Worm (Caenorhabditis elegans) whole organism, young adult: ENCODE data around the gene F47B10.3.
A peak's percentile ranks its signal among the peaks of the same experiment; 100 is the strongest.

Experiments used
- B0336.3 ChIP-seq: fragments of 200-800 bp; sonication (Bioruptor generic); IDR thresholded peaks from 2 replicates; pipeline ENCODE4 v1.3.6; 2022; ENCODE audit warnings: missing genetic modification characterization, missing compliant biosample characterization
- F52B5.7 ChIP-seq: sonication (generic microtip); optimal IDR thresholded peaks from 2 replicates; lab custom pipeline; 2016; ENCODE audit warnings: mild to moderate bottlenecking, missing genetic modification characterization, missing compliant biosample characterization
- F55B11.4 ChIP-seq: sonication (generic microtip); optimal IDR thresholded peaks from 2 replicates; lab custom pipeline; 2016; ENCODE audit warnings: missing compliant biosample characterization, missing genetic modification characterization, borderline replicate concordance; ENCODE audit not compliant: insufficient read depth
- F57C9.4 ChIP-seq: sonication (generic microtip); optimal IDR thresholded peaks from 2 replicates; lab custom pipeline; 2017; ENCODE audit warnings: mild to moderate bottlenecking, missing genetic modification characterization, missing compliant biosample characterization
- T26A5.8 ChIP-seq: sonication (generic microtip); optimal IDR thresholded peaks from 2 replicates; lab custom pipeline; 2016; ENCODE audit warnings: missing genetic modification characterization, missing compliant biosample characterization
- Y53G8AR.9 ChIP-seq: fragments of 200-800 bp; sonication (Bioruptor generic); conservative IDR thresholded peaks from 2 replicates; pipeline ENCODE4 v1.3.6; 2022; ENCODE audit warnings: missing genetic modification reagents, missing genetic modification characterization, missing compliant biosample characterization
- Y67H2A.10 ChIP-seq: fragments of 200-800 bp; sonication (Bioruptor generic); conservative IDR thresholded peaks from 2 replicates; pipeline ENCODE4 v1.3.6; 2022; ENCODE audit warnings: missing genetic modification reagents, missing genetic modification characterization, missing compliant biosample characterization
- Y79H2A.3 ChIP-seq: fragments of 200-800 bp; sonication (Bioruptor generic); conservative IDR thresholded peaks from 2 replicates; pipeline ENCODE4 v1.3.6; 2022; ENCODE audit warnings: missing genetic modification reagents, missing genetic modification characterization, missing compliant biosample characterization
- Y95B8A.8 ChIP-seq: fragments of 200-800 bp; sonication (Bioruptor generic); IDR thresholded peaks from 2 replicates; pipeline ENCODE4 v1.3.6; 2022; ENCODE audit warnings: missing genetic modification reagents, missing genetic modification characterization, missing compliant biosample characterization
- aptf-3 ChIP-seq: fragments of 200-800 bp; sonication (Bioruptor generic); IDR thresholded peaks from 2 replicates; pipeline ENCODE4 v1.3.6; 2022; ENCODE audit warnings: missing genetic modification characterization, missing compliant biosample characterization
- bed-2 ChIP-seq: fragments of 200-800 bp; sonication (Bioruptor generic); IDR thresholded peaks from 2 replicates; pipeline ENCODE4 v1.3.6; 2022; ENCODE audit warnings: missing genetic modification reagents, missing genetic modification characterization, missing compliant biosample characterization
- ccch-3 ChIP-seq: fragments of 200-800 bp; sonication (Bioruptor generic); optimal IDR thresholded peaks from 2 replicates; lab custom pipeline; 2018; ENCODE audit warnings: mild to moderate bottlenecking, missing genetic modification characterization, missing compliant biosample characterization
- ceh-40 ChIP-seq: fragments of 200-800 bp; sonication (Bioruptor generic); IDR thresholded peaks from 2 replicates; pipeline ENCODE4 v1.3.6; 2022; ENCODE audit warnings: missing genetic modification characterization, missing compliant biosample characterization
- ceh-79 ChIP-seq: sonication (generic microtip); optimal IDR thresholded peaks from 2 replicates; lab custom pipeline; 2017; ENCODE audit warnings: mild to moderate bottlenecking, missing genetic modification characterization, missing compliant biosample characterization
- ceh-91 ChIP-seq: fragments of 200-800 bp; sonication (Bioruptor generic); IDR thresholded peaks from 2 replicates; pipeline ENCODE4 v1.3.6; 2022; ENCODE audit warnings: missing genetic modification reagents, missing genetic modification characterization, missing compliant biosample characterization
- die-1 ChIP-seq: sonication (generic microtip); optimal IDR thresholded peaks from 2 replicates; lab custom pipeline; 2016; ENCODE audit warnings: missing genotype, mild to moderate bottlenecking, missing genetic modification characterization, missing compliant biosample characterization
- dox-1 ChIP-seq: fragments of 200-800 bp; sonication (Bioruptor generic); IDR thresholded peaks from 2 replicates; pipeline ENCODE4 v1.3.6; 2022; ENCODE audit warnings: missing genetic modification reagents, missing genetic modification characterization, missing compliant biosample characterization
- dpl-1 ChIP-seq: fragments of 150-350 bp; optimal IDR thresholded peaks from 2 replicates; lab custom pipeline; 2014; ENCODE audit warnings: missing biosample characterization, missing genetic modification reagents, missing genetic modification characterization
- egrh-3 ChIP-seq: fragments of 200-800 bp; sonication (Bioruptor generic); IDR thresholded peaks from 2 replicates; pipeline ENCODE4 v1.3.6; 2022; ENCODE audit warnings: missing genetic modification reagents, missing genetic modification characterization, missing compliant biosample characterization
- ekl-4 ChIP-seq: fragments of 200-800 bp; sonication (Bioruptor generic); IDR thresholded peaks from 2 replicates; pipeline ENCODE4 v1.3.6; 2022; ENCODE audit warnings: missing genetic modification reagents, missing genetic modification characterization, missing compliant biosample characterization
- gei-17 ChIP-seq: fragments of 200-800 bp; sonication (Bioruptor generic); optimal IDR thresholded peaks from 2 replicates; lab custom pipeline; 2018; ENCODE audit warnings: mild to moderate bottlenecking, missing genetic modification characterization, missing compliant biosample characterization
- hlh-12 ChIP-seq: sonication (generic microtip); optimal IDR thresholded peaks from 2 replicates; lab custom pipeline; 2016; ENCODE audit warnings: missing genetic modification characterization, missing compliant biosample characterization
- lag-1 ChIP-seq: fragments of 200-800 bp; sonication (Bioruptor generic); IDR thresholded peaks from 2 replicates; pipeline ENCODE4 v1.3.6; 2022; ENCODE audit warnings: missing genetic modification reagents, missing genetic modification characterization, missing compliant biosample characterization
- lin-35 ChIP-seq, 3 experiments: fragments of 150-350 bp in 2 of 3; sonication (generic microtip) in 1 of 3; optimal IDR thresholded peaks; 2 replicates each; lab custom pipeline; 2014 to 2018; ENCODE audit warnings: missing biosample characterization in 3 of 3, missing genetic modification characterization in 3 of 3, missing genetic modification reagents in 3 of 3
- madf-3 ChIP-seq: fragments of 200-800 bp; sonication (Bioruptor generic); IDR thresholded peaks from 2 replicates; pipeline ENCODE4 v1.3.6; 2022; ENCODE audit warnings: missing genetic modification reagents, missing genetic modification characterization, missing compliant biosample characterization
- madf-6 ChIP-seq: fragments of 200-800 bp; sonication (Bioruptor generic); IDR thresholded peaks from 2 replicates; pipeline ENCODE4 v1.3.6; 2022; ENCODE audit warnings: missing genetic modification reagents, missing genetic modification characterization, missing compliant biosample characterization
- madf-8 ChIP-seq: fragments of 200-800 bp; sonication (Bioruptor generic); conservative IDR thresholded peaks from 2 replicates; pipeline ENCODE4 v1.3.6; 2022; ENCODE audit warnings: missing genetic modification reagents, missing genetic modification characterization, missing compliant biosample characterization
- mel-28 ChIP-seq: sonication (generic microtip); optimal IDR thresholded peaks from 2 replicates; lab custom pipeline; 2016; ENCODE audit warnings: borderline replicate concordance, mild to moderate bottlenecking, missing genetic modification characterization, missing compliant biosample characterization
- nhr-120 ChIP-seq: fragments of 200-800 bp; sonication (Bioruptor generic); IDR thresholded peaks from 2 replicates; pipeline ENCODE4 v1.3.6; 2022; ENCODE audit warnings: missing genetic modification characterization, missing compliant biosample characterization
- pha-4 ChIP-seq: fragments of 150-350 bp; sonication (generic microtip); optimal IDR thresholded peaks from 2 replicates; lab custom pipeline; 2014; ENCODE audit warnings: missing biosample characterization, missing genetic modification reagents, missing genetic modification characterization
- rcor-1 ChIP-seq: fragments of 200-800 bp; sonication (Bioruptor generic); IDR thresholded peaks from 2 replicates; pipeline ENCODE4 v1.3.6; 2022; ENCODE audit warnings: missing genetic modification reagents, missing genetic modification characterization, missing compliant biosample characterization
- rpc-1 ChIP-seq, 2 experiments: fragments of 150-350 bp in 1 of 2; sonication (generic microtip) in 1 of 2; optimal IDR thresholded peaks; 2 replicates each; lab custom pipeline; 2014 to 2018; ENCODE audit warnings: missing biosample characterization in 1 of 2, missing genetic modification characterization in 1 of 2, missing genetic modification reagents in 1 of 2, missing genotype in 1 of 2
- sdz-38 ChIP-seq: sonication (generic microtip); optimal IDR thresholded peaks from 2 replicates; lab custom pipeline; 2016; ENCODE audit warnings: missing genotype, missing genetic modification characterization, missing compliant biosample characterization
- sea-2 ChIP-seq: fragments of 200-800 bp; sonication (Bioruptor generic); IDR thresholded peaks from 2 replicates; pipeline ENCODE4 v1.3.6; 2022; ENCODE audit warnings: missing genetic modification characterization, missing compliant biosample characterization
- snpc-1.3 ChIP-seq: sonication (generic microtip); optimal IDR thresholded peaks from 2 replicates; lab custom pipeline; 2017; ENCODE audit warnings: missing genetic modification characterization, mild to moderate bottlenecking, missing compliant biosample characterization, antibody characterized with exemption, moderate library complexity, missing genotype, missing genetic modification reagents; ENCODE audit not compliant: insufficient read depth
- tbx-9 ChIP-seq: sonication (generic microtip); optimal IDR thresholded peaks from 2 replicates; lab custom pipeline; 2016; ENCODE audit warnings: borderline replicate concordance, missing genetic modification characterization, inconsistent platforms, missing compliant biosample characterization
- unc-130 ChIP-seq: sonication (generic microtip); optimal IDR thresholded peaks from 2 replicates; lab custom pipeline; 2016; ENCODE audit warnings: missing genetic modification reagents, missing genetic modification characterization, missing compliant biosample characterization
- ztf-18 ChIP-seq: sonication (generic microtip); optimal IDR thresholded peaks from 2 replicates; lab custom pipeline; 2016; ENCODE audit warnings: missing genotype, mild to moderate bottlenecking, missing genetic modification characterization, missing compliant biosample characterization
- ztf-25 ChIP-seq: fragments of 200-800 bp; sonication (Bioruptor generic); IDR thresholded peaks from 2 replicates; pipeline ENCODE4 v1.3.6; 2022; ENCODE audit warnings: missing genetic modification reagents, missing genetic modification characterization, missing compliant biosample characterization
- ztf-28 ChIP-seq: fragments of 200-800 bp; sonication (Bioruptor generic); IDR thresholded peaks from 2 replicates; pipeline ENCODE4 v1.3.6; 2022; ENCODE audit warnings: missing genetic modification reagents, missing genetic modification characterization, missing compliant biosample characterization

F47B10.3 gene

DNA sequence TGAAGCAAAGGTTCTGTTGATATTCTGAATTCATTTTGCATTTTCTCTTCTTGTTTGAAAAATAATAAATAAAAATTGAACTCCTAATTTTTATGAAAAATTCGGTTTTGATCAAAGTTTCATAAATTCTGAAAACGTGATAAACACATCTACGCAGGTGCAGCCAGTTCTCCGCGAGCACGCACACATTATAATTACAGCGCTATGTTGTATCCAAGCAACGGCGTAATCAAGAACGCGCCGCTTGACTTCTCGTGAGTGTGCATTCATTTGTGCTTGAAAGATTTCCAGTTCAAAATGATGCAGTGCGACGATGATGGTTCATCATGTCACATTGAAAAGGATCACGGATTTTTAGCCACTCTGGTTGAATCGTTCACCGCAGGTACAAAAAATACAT is at the start of gene F47B10.3:
F47B10.3 (plus strand) TSS at position 301 of the 400 bp plus-strand sequence.
- TF ChIP-seq Y79H2A.3 (GFP tag; lab: Robert Waterston, UW) (no peak), Y67H2A.10 (no peak), lag-1 (no peak), ztf-25 (GFP tag; lab: Robert Waterston, UW) (no peak), tbx-9 (tag; lab: Kevin White, UChicago) (no peak), sea-2 (no peak), ceh-79 (no peak), bed-2 (GFP tag; lab: Robert Waterston, UW) (no peak), egrh-3 (no peak), nhr-120 (GFP tag; lab: Robert Waterston, UW) (no peak), T26A5.8 (no peak), gei-17 (GFP tag; lab: Kevin White, UChicago) (no peak)

DNA sequence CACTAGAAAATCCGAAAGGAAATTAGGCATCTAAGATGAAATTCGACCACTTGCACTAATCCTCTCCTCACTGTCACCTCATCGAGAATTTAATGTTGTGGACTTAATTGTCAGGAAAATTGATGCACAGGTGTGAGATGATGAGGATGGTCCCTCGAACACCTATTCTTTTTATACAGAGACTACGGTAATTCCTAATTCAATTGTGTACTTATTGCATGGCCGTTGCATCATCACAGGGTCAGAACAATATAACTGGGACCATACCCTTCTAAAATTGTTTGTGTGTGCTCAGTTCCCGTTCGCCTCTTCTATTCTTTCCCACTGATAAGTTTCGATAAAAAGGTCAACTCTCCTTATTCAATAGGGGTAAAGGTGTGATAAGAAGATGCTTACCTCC is 47.9 kb upstream of the F47B10.3 start:
- no peak for TF ChIP-seq ceh-79
- no peak for TF ChIP-seq ztf-28 (GFP tag; lab: Robert Waterston, UW)

- TF ChIP-seq egrh-3, result 0 out of 2 replicates have a peak, but pooled peaks have one; percentile 73
- TF ChIP-seq nhr-120 (GFP tag; lab: Robert Waterston, UW), result no peak
- TF ChIP-seq Y53G8AR.9 (GFP tag; lab: Robert Waterston, UW), result 0 out of 2 replicates have a peak, but pooled peaks have one; percentile 12
Measured at ce11 chrX:10844602-10845354, 47.2 kb upstream of the F47B10.3 start, which contains the start of gene C05A9.2. TSS of gene C05A9.2 (minus strand) at chrX:10844674.

ce11 chrX:10846898-10847297 is 45.1 kb upstream of the F47B10.3 start:
- TF ChIP-seq ztf-25 (GFP tag; lab: Robert Waterston, UW), result no peak
- TF ChIP-seq sea-2, result no peak
- TF ChIP-seq ekl-4, result no peak
- no peak for TF ChIP-seq F52B5.7 (tag; lab: Kevin White, UChicago)
- no peak for TF ChIP-seq madf-3 (GFP tag; lab: Robert Waterston, UW)
- TF ChIP-seq snpc-1.3 (tag; lab: Kevin White, UChicago), result no peak
- no peak for TF ChIP-seq F55B11.4 (tag; lab: Kevin White, UChicago)
- TF ChIP-seq ccch-3 (GFP tag; lab: Kevin White, UChicago), result no peak
- no peak for TF ChIP-seq F57C9.4 (tag; lab: Kevin White, UChicago)
- TF ChIP-seq Y79H2A.3 (GFP tag; lab: Robert Waterston, UW), result no peak
- no peak for TF ChIP-seq rcor-1 (GFP tag; lab: Robert Waterston, UW)
- TF ChIP-seq hlh-12 (tag; lab: Kevin White, UChicago), result no peak

DNA sequence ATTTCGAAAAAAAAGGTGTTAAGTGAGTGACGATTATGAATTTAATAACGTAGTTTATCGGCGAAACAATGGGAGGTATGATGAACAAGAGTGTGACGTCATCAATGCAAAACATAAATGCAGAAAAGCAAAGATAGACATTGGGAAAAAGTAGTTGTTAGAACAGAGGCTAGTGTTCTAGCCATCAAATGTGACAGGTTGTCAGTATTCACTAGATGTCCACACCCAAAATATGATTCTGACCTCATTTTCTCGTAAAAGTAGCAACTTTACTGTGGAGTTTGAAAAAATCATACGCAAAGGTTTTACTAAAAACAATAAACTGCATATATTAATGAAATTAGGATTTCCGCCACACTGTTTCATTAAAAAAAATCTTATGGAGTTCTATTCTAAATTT is 40.8 kb upstream of the F47B10.3 start:
- no peak for TF ChIP-seq rpc-1 (optimal IDR thresholded peaks at IDR 0.05; lab: Kevin White, UChicago)
- TF ChIP-seq rpc-1 (tag; optimal IDR thresholded peaks at IDR 0.05; lab: Kevin White, UChicago), result no peak
- no peak for TF ChIP-seq aptf-3 (GFP tag; lab: Robert Waterston, UW)
- TF ChIP-seq hlh-12 (tag; lab: Kevin White, UChicago), result no peak
- no peak for TF ChIP-seq Y67H2A.10
- TF ChIP-seq dpl-1 (GFP tag; lab: Kevin White, UChicago), result no peak
- no peak for TF ChIP-seq unc-130
- no peak for TF ChIP-seq pha-4 (tag; lab: Kevin White, UChicago)
- no peak for TF ChIP-seq die-1 (tag; lab: Kevin White, UChicago)
- no peak for TF ChIP-seq lin-35 (GFP tag; optimal IDR thresholded peaks at IDR 0.05; lab: Kevin White, UChicago)
- TF ChIP-seq ceh-91 (GFP tag; lab: Robert Waterston, UW), result no peak
- TF ChIP-seq ceh-40 (GFP tag; lab: Robert Waterston, UW), result no peak
- no peak for TF ChIP-seq dox-1 (GFP tag; lab: Robert Waterston, UW)
- TF ChIP-seq madf-8 (GFP tag; lab: Robert Waterston, UW), result no peak
- no peak for TF ChIP-seq sdz-38 (tag; lab: Kevin White, UChicago)
- TF ChIP-seq mel-28 (tag; lab: Kevin White, UChicago), result no peak
- TF ChIP-seq ztf-18 (tag; lab: Kevin White, UChicago), result no peak
- no peak for TF ChIP-seq B0336.3 (GFP tag; lab: Robert Waterston, UW)
- no peak for TF ChIP-seq Y95B8A.8 (GFP tag; lab: Robert Waterston, UW)
- TF ChIP-seq madf-6, result no peak
